Worm (Caenorhabditis elegans): ENCODE results near the gene W01B6.8.

Gene W01B6.8

DNA sequence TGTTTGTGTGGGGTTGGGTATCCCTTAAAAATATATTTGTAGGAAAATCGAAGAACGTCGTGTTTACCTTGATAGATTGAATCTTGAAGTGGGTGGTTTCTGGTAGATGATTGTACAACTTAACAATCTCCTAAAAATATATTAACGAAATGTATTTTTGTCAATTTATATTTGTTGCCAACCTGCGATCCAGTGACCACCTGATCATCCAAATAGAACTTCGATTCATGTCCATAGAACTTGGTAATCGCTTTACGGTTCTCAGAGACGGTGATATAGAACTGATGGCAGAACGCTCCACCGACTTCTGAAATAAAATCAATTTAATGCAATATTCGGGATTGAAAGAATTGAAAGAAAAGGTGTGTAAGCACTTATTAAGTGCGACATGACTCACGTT, 44.3 kb upstream of the W01B6.8 start:
- TF ChIP-seq aha-1 (tag) (peak; percentile 60), aly-2 (tag; optimal IDR thresholded peaks at IDR 0.05) (no peak)

DNA sequence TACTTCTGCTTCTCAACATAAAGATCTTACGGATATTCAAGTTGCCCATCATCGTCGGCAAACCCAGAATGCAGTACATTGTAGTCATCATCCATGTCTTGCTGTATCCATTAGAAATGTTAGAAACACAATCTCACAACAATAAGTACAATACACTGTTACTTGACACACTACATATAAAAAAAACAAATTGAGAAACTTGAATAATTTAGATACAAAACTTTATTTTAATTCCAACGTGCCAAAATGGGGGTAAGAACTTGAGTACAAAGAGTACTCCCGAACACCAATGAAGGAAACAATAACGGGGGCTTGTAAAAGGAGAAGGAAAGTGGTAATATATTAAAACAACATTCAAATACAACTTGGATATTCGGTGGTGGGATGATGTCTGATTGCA, 42.4 kb upstream of the W01B6.8 start, which contains the start of gene ctf-18:
TSS of gene ctf-18 (minus strand) at position 101 of the 400 bp plus-strand sequence.
- TF ChIP-seq aha-1 (tag) (peak; percentile 43), ceh-32 (tag; optimal IDR thresholded peaks at IDR 0.05; ENCODE audit: poor library complexity) (no peak), daf-12 (tag; optimal IDR thresholded peaks at IDR 0.05) (no peak), nhr-237 (tag; optimal IDR thresholded peaks at IDR 0.05) (no peak), lim-7 (GFP tag; IDR thresholded peaks at IDR 0.05) (no peak), T20F7.1 (GFP tag; optimal IDR thresholded peaks at IDR 0.05) (no peak), daf-8 (GFP tag; IDR thresholded peaks at IDR 0.05) (no peak), Y48G9A.11 (GFP tag; IDR thresholded peaks at IDR 0.05) (no peak), ama-1 (optimal IDR thresholded peaks at IDR 0.05) (peak; percentile 60), attf-4 (tag; optimal IDR thresholded peaks at IDR 0.05) (no peak), ces-1 (GFP tag; optimal IDR thresholded peaks at IDR 0.05) (no peak), lir-3 (tag; optimal IDR thresholded peaks at IDR 0.05) (no peak), lin-29 (GFP tag; IDR thresholded peaks at IDR 0.05) (no peak)

DNA sequence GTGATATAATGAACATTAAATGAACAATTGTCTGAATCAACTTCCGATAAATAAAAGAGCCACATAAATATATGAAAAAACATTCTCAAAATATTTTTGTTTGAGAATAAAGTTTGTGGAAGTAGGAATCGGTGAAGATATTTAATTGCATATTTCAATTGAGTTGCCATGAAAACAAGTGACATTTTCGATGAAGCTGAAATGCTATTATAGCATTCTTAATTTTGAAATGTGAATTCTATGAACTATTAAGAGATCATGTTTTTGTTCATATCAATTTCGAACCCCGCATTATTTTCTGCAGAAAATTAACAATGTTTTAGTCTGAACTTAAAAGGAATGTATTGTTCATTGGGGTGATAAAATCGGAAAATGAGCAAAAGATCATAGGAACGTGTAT, 38.0 kb upstream of the W01B6.8 start, which contains the start of gene irld-21:
TSS of gene irld-21 (minus strand) at position 101 of the 400 bp plus-strand sequence.
- no peak for TF ChIP-seq arid-1 (GFP tag; conservative IDR thresholded peaks at IDR 0.05)
- TF ChIP-seq nhr-10 (tag; optimal IDR thresholded peaks at IDR 0.05): no peak
- TF ChIP-seq rbr-2 (tag; optimal IDR thresholded peaks at IDR 0.05): no peak
- no peak for TF ChIP-seq ctbp-1 (GFP tag; IDR thresholded peaks at IDR 0.05)
- no peak for TF ChIP-seq tag-97 (GFP tag; IDR thresholded peaks at IDR 0.05)
- no peak for TF ChIP-seq nhr-77 (tag; optimal IDR thresholded peaks at IDR 0.05)
- TF ChIP-seq nhr-76 (tag; optimal IDR thresholded peaks at IDR 0.05): no peak
- TF ChIP-seq aha-1 (tag): no peak
- TF ChIP-seq jun-1 (tag; optimal IDR thresholded peaks at IDR 0.05): no peak
- TF ChIP-seq nhr-41 (GFP tag; IDR thresholded peaks at IDR 0.05): no peak
- no peak for TF ChIP-seq hmg-1.1 (GFP tag; IDR thresholded peaks at IDR 0.05)
- TF ChIP-seq ceh-62 (tag; optimal IDR thresholded peaks at IDR 0.05): no peak
- no peak for TF ChIP-seq hlh-11 (tag; optimal IDR thresholded peaks at IDR 0.05)
- no peak for TF ChIP-seq mdt-29 (GFP tag; IDR thresholded peaks at IDR 0.05)
- TF ChIP-seq nhr-237 (tag; optimal IDR thresholded peaks at IDR 0.05): no peak
- TF ChIP-seq T20F7.1 (GFP tag; optimal IDR thresholded peaks at IDR 0.05): no peak
- no peak for TF ChIP-seq ceh-20 (GFP tag; IDR thresholded peaks at IDR 0.05)
- no peak for TF ChIP-seq nhr-102 (tag; optimal IDR thresholded peaks at IDR 0.05)
- TF ChIP-seq mxl-2 (GFP tag; conservative IDR thresholded peaks at IDR 0.05): no peak
- TF ChIP-seq zip-11 (GFP tag; IDR thresholded peaks at IDR 0.05): no peak

ce11 chrIV:10116765-10117164, 32.6 kb upstream of the W01B6.8 start:
- TF ChIP-seq nhr-111 (GFP tag; optimal IDR thresholded peaks at IDR 0.05) (no peak), zfp-3 (GFP tag; conservative IDR thresholded peaks at IDR 0.05) (no peak), zag-1 (tag; optimal IDR thresholded peaks at IDR 0.05) (no peak), zip-2 (tag; optimal IDR thresholded peaks at IDR 0.05) (no peak), Y48G9A.11 (GFP tag; IDR thresholded peaks at IDR 0.05) (0 out of 2 replicates have a peak, but pooled peaks have one; percentile 23), aha-1 (tag) (peak; percentile 29), ceh-82 (tag; optimal IDR thresholded peaks at IDR 0.05) (no peak), mdt-29 (GFP tag; IDR thresholded peaks at IDR 0.05) (no peak), ama-1 (optimal IDR thresholded peaks at IDR 0.05) (no peak), lin-29 (GFP tag; IDR thresholded peaks at IDR 0.05) (no peak), ctbp-1 (GFP tag; IDR thresholded peaks at IDR 0.05) (no peak), skn-1 (tag; optimal IDR thresholded peaks at IDR 0.05) (no peak), nhr-28 (tag; optimal IDR thresholded peaks at IDR 0.05) (no peak), F37D6.2 (tag; optimal IDR thresholded peaks at IDR 0.05) (no peak), nhr-48 (tag; optimal IDR thresholded peaks at IDR 0.05) (no peak)
